Fruit fly (Drosophila melanogaster): Measurements from ENCODE around the gene CG8534.

Gene CG8534

dm6 chr3R:9770127-9770526 is 42.4 kb upstream of the CG8534 start (continued):
- TF ChIP-seq lab (GFP tag; optimal IDR thresholded peaks at IDR 0.05): peak; percentile 7
- peak; percentile 27; the same call in 1 of the 2 replicates for TF ChIP-seq Rfx (GFP tag; IDR thresholded peaks at IDR 0.05)
- peak; percentile 86; the same call in 3 of the 4 replicates for TF ChIP-seq chinmo (GFP tag; IDR thresholded peaks at IDR 0.05; ENCODE audit: partially characterized antibody)
- TF ChIP-seq abd-A (tag; optimal IDR thresholded peaks at IDR 0.05): no peak
- peak; percentile 30 for TF ChIP-seq CG13624 (GFP tag; optimal IDR thresholded peaks at IDR 0.05)
- no peak for TF ChIP-seq mirr (GFP tag; optimal IDR thresholded peaks at IDR 0.05)
- TF ChIP-seq GATAe (GFP tag; conservative IDR thresholded peaks at IDR 0.05): no peak
- no peak for TF ChIP-seq Lim3 (GFP tag; IDR thresholded peaks at IDR 0.05)
- 0 out of 3 replicates have a peak, but pooled peaks have one; percentile 26 for TF ChIP-seq CG34224 (GFP tag; IDR thresholded peaks at IDR 0.05; ENCODE audit: partially characterized antibody)

dm6 chr3R:9771519-9771972 is 41.0 kb upstream of the CG8534 start, which contains the start of gene CG9471:
Gene CG9471, minus strand, starts transcription at chr3R:9771542.
- TF ChIP-seq CG3065 (GFP tag; optimal IDR thresholded peaks at IDR 0.05) (peak; percentile 60), kay (GFP tag; optimal IDR thresholded peaks at IDR 0.05) (peak; percentile 80), cg (GFP tag; optimal IDR thresholded peaks at IDR 0.05) (no peak), CG10366 (GFP tag; IDR thresholded peaks at IDR 0.05) (peak; percentile 93), Blimp-1 (GFP tag; optimal IDR thresholded peaks at IDR 0.05) (peak; percentile 89), fd96Cb (tag; optimal IDR thresholded peaks at IDR 0.05) (peak; percentile 92), unpg (GFP tag; optimal IDR thresholded peaks at IDR 0.05) (peak; percentile 94), org-1 (GFP tag; optimal IDR thresholded peaks at IDR 0.05) (peak; percentile 82), Poxn (GFP tag; IDR thresholded peaks at IDR 0.05) (peak; percentile 73), CG31388 (GFP tag; optimal IDR thresholded peaks at IDR 0.05) (peak; percentile 57), Pdp1 (GFP tag; optimal IDR thresholded peaks at IDR 0.05) (peak; percentile 88 to 92), gsb-n (tag; optimal IDR thresholded peaks at IDR 0.05) (peak; percentile 81), Chrac-16 (GFP tag; optimal IDR thresholded peaks at IDR 0.05) (peak; percentile 92), amos (GFP tag; IDR thresholded peaks at IDR 0.05; ENCODE audit: partially characterized antibody) (no peak), Opbp (GFP tag; IDR thresholded peaks at IDR 0.05; ENCODE audit: partially characterized antibody) (no peak), CHES-1-like (GFP tag; optimal IDR thresholded peaks at IDR 0.05) (peak; percentile 84), CG13287 (GFP tag; IDR thresholded peaks at IDR 0.05; ENCODE audit: partially characterized antibody) (peak; percentile 30; the same call in 1 of the 2 replicates), ase (GFP tag; IDR thresholded peaks at IDR 0.05) (peak; percentile 91), bigmax (GFP tag; optimal IDR thresholded peaks at IDR 0.05) (peak; percentile 1), CG17385 (GFP tag; optimal IDR thresholded peaks at IDR 0.05) (peak; percentile 91), ato (GFP tag; IDR thresholded peaks at IDR 0.05; ENCODE audit: partially characterized antibody) (no peak), Nf-YB (GFP tag; optimal IDR thresholded peaks at IDR 0.05) (peak; percentile 75), Ets97D (GFP tag; optimal IDR thresholded peaks at IDR 0.05) (peak; percentile 70), Spps (tag; optimal IDR thresholded peaks at IDR 0.05) (peak; percentile 83), Meics (GFP tag; optimal IDR thresholded peaks at IDR 0.05) (peak; percentile 93), CG34422 (GFP tag; IDR thresholded peaks at IDR 0.05) (peak; percentile 93), Xbp1 (GFP tag; optimal IDR thresholded peaks at IDR 0.05) (peak; percentile 95), NC2α (GFP tag; optimal IDR thresholded peaks at IDR 0.05) (peak; percentile 76), CG10274 (GFP tag; optimal IDR thresholded peaks at IDR 0.05) (peak; percentile 64), CG4730 (GFP tag; IDR thresholded peaks at IDR 0.05) (peak; percentile 89), CG7357 (GFP tag; IDR thresholded peaks at IDR 0.05) (peak; percentile 83), CG43689 (GFP tag; IDR thresholded peaks at IDR 0.05) (peak; percentile 86), stc (GFP tag; IDR thresholded peaks at IDR 0.05) (peak; percentile 94), CG31365 (tag; optimal IDR thresholded peaks at IDR 0.05) (peak; percentile 47), CG6854 (GFP tag; optimal IDR thresholded peaks at IDR 0.05) (peak; percentile 85), zfh1 (GFP tag; IDR thresholded peaks at IDR 0.05) (peak; percentile 90), ind (GFP tag; optimal IDR thresholded peaks at IDR 0.05) (peak; percentile 93), Ssrp (tag; optimal IDR thresholded peaks at IDR 0.05) (peak; percentile 87), Drgx (GFP tag; IDR thresholded peaks at IDR 0.05) (peak; percentile 94), CrebB (tag; optimal IDR thresholded peaks at IDR 0.05) (peak; percentile 88)

All from whole organism, embryonic.